Worm (Caenorhabditis elegans) whole organism, L4 larva: ENCODE measurements around the gene T14G12.12.

ENCODE experiments used
- F37D6.2 ChIP-seq: sonication (generic microtip); optimal IDR thresholded peaks from 2 replicates; lab custom pipeline; 2016; ENCODE audit warnings: mild to moderate bottlenecking, missing genetic modification characterization, missing compliant biosample characterization
- R02D3.7 ChIP-seq: fragments of 150-350 bp; sonication (generic microtip); optimal IDR thresholded peaks from 3 replicates; lab custom pipeline; 2014; ENCODE audit warnings: missing biosample characterization, missing genetic modification characterization
- T20F7.1 ChIP-seq: fragments of 200-800 bp; sonication (Bioruptor generic); optimal IDR thresholded peaks from 2 replicates; lab custom pipeline; 2018; ENCODE audit warnings: mild to moderate bottlenecking, missing genetic modification characterization, missing compliant biosample characterization
- aha-1 ChIP-seq: fragments of 150-350 bp; peaks from one replicate; lab custom pipeline; 2014; ENCODE audit warnings: missing biosample characterization, missing genetic modification characterization
- aly-2 ChIP-seq: sonication (generic microtip); optimal IDR thresholded peaks from 2 replicates; lab custom pipeline; 2018; ENCODE audit warnings: missing biosample characterization, missing genetic modification characterization
- attf-4 ChIP-seq: sonication (generic microtip); optimal IDR thresholded peaks from 3 replicates; lab custom pipeline; 2017; ENCODE audit warnings: missing biosample characterization, missing genetic modification characterization
- ceh-20 ChIP-seq: fragments of 200-800 bp; sonication (Bioruptor generic); IDR thresholded peaks from 2 replicates; pipeline ENCODE4 v1.3.6; 2022; ENCODE audit warnings: missing genetic modification reagents, missing genetic modification characterization, missing compliant biosample characterization
- ceh-28 ChIP-seq: fragments of 150-350 bp; optimal IDR thresholded peaks from 2 replicates; lab custom pipeline; 2014; ENCODE audit warnings: missing biosample characterization, missing genetic modification reagents, missing genetic modification characterization
- ceh-32 ChIP-seq: sonication (generic microtip); optimal IDR thresholded peaks from 2 replicates; lab custom pipeline; 2016; ENCODE audit warnings: mild to moderate bottlenecking, missing genetic modification characterization, missing compliant biosample characterization; ENCODE audit not compliant: poor library complexity
- ceh-62 ChIP-seq: sonication (generic microtip); optimal IDR thresholded peaks from 2 replicates; lab custom pipeline; 2017; ENCODE audit warnings: missing biosample characterization, missing genetic modification characterization
- ceh-82 ChIP-seq: sonication (generic microtip); optimal IDR thresholded peaks from 2 replicates; lab custom pipeline; 2017; ENCODE audit warnings: missing biosample characterization, missing genetic modification characterization
- daf-16 ChIP-seq, 3 experiments: sonication (generic microtip); optimal IDR thresholded peaks; 2 replicates each; lab custom pipeline; 2016 to 2017; ENCODE audit warnings: missing genetic modification characterization in 3 of 3, missing genetic modification reagents in 3 of 3, mild to moderate bottlenecking in 2 of 3, missing compliant biosample characterization in 2 of 3, missing biosample characterization in 1 of 3, moderate library complexity in 1 of 3
- dmd-6 ChIP-seq: fragments of 200-800 bp; sonication (Bioruptor generic); IDR thresholded peaks from 2 replicates; pipeline ENCODE4 v1.3.6; 2022; ENCODE audit warnings: missing genetic modification reagents, missing genetic modification characterization, missing compliant biosample characterization
- dmd-8 ChIP-seq: fragments of 200-800 bp; sonication (Bioruptor generic); IDR thresholded peaks from 2 replicates; pipeline ENCODE4 v1.3.6; 2022; ENCODE audit warnings: missing genetic modification characterization, missing compliant biosample characterization
- dmd-9 ChIP-seq: fragments of 200-800 bp; sonication (Bioruptor generic); IDR thresholded peaks from 2 replicates; pipeline ENCODE4 v1.3.6; 2022; ENCODE audit warnings: missing genetic modification reagents, missing genetic modification characterization, missing compliant biosample characterization
- dpl-1 ChIP-seq: fragments of 150-350 bp; optimal IDR thresholded peaks from 2 replicates; lab custom pipeline; 2014; ENCODE audit warnings: missing biosample characterization, missing genetic modification reagents, missing genetic modification characterization
- dve-1 ChIP-seq: sonication (generic microtip); optimal IDR thresholded peaks from 2 replicates; lab custom pipeline; 2017; ENCODE audit warnings: antibody characterized with exemption, mild to moderate bottlenecking, missing genetic modification characterization, missing compliant biosample characterization; ENCODE audit not compliant: insufficient read depth
- egl-43 ChIP-seq: fragments of 200-800 bp; sonication (Bioruptor generic); IDR thresholded peaks from 2 replicates; pipeline ENCODE4 v1.3.6; 2022; ENCODE audit warnings: missing genetic modification reagents, missing genetic modification characterization, missing compliant biosample characterization
- gei-8 ChIP-seq: fragments of 200-800 bp; sonication (Bioruptor generic); optimal IDR thresholded peaks from 2 replicates; lab custom pipeline; 2018; ENCODE audit warnings: mild to moderate bottlenecking, missing genetic modification characterization, missing compliant biosample characterization
- hlh-11 ChIP-seq: fragments of 200-800 bp; sonication (Bioruptor generic); optimal IDR thresholded peaks from 2 replicates; lab custom pipeline; 2018; ENCODE audit warnings: mild to moderate bottlenecking, missing genetic modification characterization, missing compliant biosample characterization
- hlh-30 ChIP-seq: sonication (generic microtip); optimal IDR thresholded peaks from 2 replicates; lab custom pipeline; 2017; ENCODE audit warnings: antibody characterized with exemption, mild to moderate bottlenecking, missing genetic modification characterization, missing compliant biosample characterization; ENCODE audit not compliant: insufficient read depth
- hmg-1.1 ChIP-seq: fragments of 200-800 bp; sonication (Bioruptor generic); IDR thresholded peaks from 2 replicates; pipeline ENCODE4 v1.3.6; 2022; ENCODE audit warnings: missing genetic modification reagents, missing genetic modification characterization, missing compliant biosample characterization
- jun-1 ChIP-seq: fragments of 150-350 bp; optimal IDR thresholded peaks from 2 replicates; lab custom pipeline; 2014; ENCODE audit warnings: missing biosample characterization, missing genetic modification reagents, missing genetic modification characterization
- lin-1 ChIP-seq: fragments of 200-800 bp; sonication (Bioruptor generic); IDR thresholded peaks from 2 replicates; pipeline ENCODE4 v1.3.6; 2022; ENCODE audit warnings: missing genetic modification reagents, missing genetic modification characterization, missing compliant biosample characterization
- lin-38 ChIP-seq: fragments of 200-800 bp; sonication (Bioruptor generic); IDR thresholded peaks from 2 replicates; pipeline ENCODE4 v1.3.6; 2022; ENCODE audit warnings: missing genetic modification reagents, missing genetic modification characterization, missing compliant biosample characterization
- lin-39 ChIP-seq: fragments of 150-350 bp; optimal IDR thresholded peaks from 2 replicates; lab custom pipeline; 2014; ENCODE audit warnings: missing biosample characterization, missing genetic modification reagents, missing genetic modification characterization
- lsy-2 ChIP-seq, 2 experiments: fragments of 150-350 bp in 1 of 2; sonication (generic microtip) in 1 of 2; optimal IDR thresholded peaks; 2 replicates each; lab custom pipeline; 2014 to 2017; ENCODE audit warnings: missing biosample characterization in 2 of 2, missing genetic modification characterization in 2 of 2
- mdl-1 ChIP-seq, 2 experiments: fragments of 150-350 bp in 1 of 2; sonication (generic microtip) in 1 of 2; optimal IDR thresholded peaks; 2 replicates each; lab custom pipeline; 2014 to 2017; ENCODE audit warnings: missing biosample characterization in 2 of 2, missing genetic modification characterization in 2 of 2
- mdt-29 ChIP-seq: fragments of 200-800 bp; sonication (Bioruptor generic); IDR thresholded peaks from 2 replicates; pipeline ENCODE4 v1.3.6; 2022; ENCODE audit warnings: missing genetic modification reagents, missing genetic modification characterization, missing compliant biosample characterization
- mep-1 ChIP-seq: fragments of 150-350 bp; sonication (generic microtip); optimal IDR thresholded peaks from 3 replicates; lab custom pipeline; 2014; ENCODE audit warnings: missing biosample characterization, missing genetic modification characterization
- mes-2 ChIP-seq: sonication (generic microtip); optimal IDR thresholded peaks from 2 replicates; lab custom pipeline; 2016; ENCODE audit warnings: missing genotype, mild to moderate bottlenecking, missing genetic modification characterization, missing compliant biosample characterization; ENCODE audit not compliant: poor library complexity, severe bottlenecking
- mxl-2 ChIP-seq: fragments of 200-800 bp; sonication (Bioruptor generic); conservative IDR thresholded peaks from 2 replicates; pipeline ENCODE4 v1.3.6; 2022; ENCODE audit warnings: missing genetic modification reagents, missing genetic modification characterization, missing compliant biosample characterization
- mxl-3 ChIP-seq: fragments of 200-800 bp; sonication (Bioruptor generic); optimal IDR thresholded peaks from 2 replicates; lab custom pipeline; 2018; ENCODE audit warnings: mild to moderate bottlenecking, missing genetic modification characterization, missing compliant biosample characterization
- nhr-10 ChIP-seq: fragments of 150-350 bp; optimal IDR thresholded peaks from 2 replicates; lab custom pipeline; 2014; ENCODE audit warnings: missing biosample characterization, missing genetic modification characterization
- nhr-102 ChIP-seq: sonication (generic microtip); optimal IDR thresholded peaks from 2 replicates; lab custom pipeline; 2016; ENCODE audit warnings: mild to moderate bottlenecking, missing genetic modification characterization, moderate library complexity, missing compliant biosample characterization
- nhr-25 ChIP-seq: sonication (generic microtip); optimal IDR thresholded peaks from 2 replicates; lab custom pipeline; 2017; ENCODE audit warnings: missing genetic modification characterization, mild to moderate bottlenecking, missing compliant biosample characterization, antibody characterized with exemption, moderate library complexity, borderline replicate concordance; ENCODE audit not compliant: insufficient read depth
- nhr-28 ChIP-seq: fragments of 150-350 bp; optimal IDR thresholded peaks from 2 replicates; lab custom pipeline; 2014; ENCODE audit warnings: missing biosample characterization, missing genetic modification characterization
- nhr-41 ChIP-seq: fragments of 200-800 bp; sonication (Bioruptor generic); IDR thresholded peaks from 2 replicates; pipeline ENCODE4 v1.3.6; 2022; ENCODE audit warnings: missing genetic modification reagents, missing genetic modification characterization, missing compliant biosample characterization
- nhr-42 ChIP-seq: fragments of 200-800 bp; sonication (Bioruptor generic); IDR thresholded peaks from 2 replicates; pipeline ENCODE4 v1.3.6; 2022; ENCODE audit warnings: missing genetic modification characterization, missing compliant biosample characterization
- nhr-48 ChIP-seq: sonication (generic microtip); optimal IDR thresholded peaks from 2 replicates; lab custom pipeline; 2016; ENCODE audit warnings: mild to moderate bottlenecking, missing genetic modification characterization, missing compliant biosample characterization
- nhr-76 ChIP-seq: fragments of 150-350 bp; optimal IDR thresholded peaks from 2 replicates; lab custom pipeline; 2014; ENCODE audit warnings: missing biosample characterization, missing genetic modification characterization
- nhr-77 ChIP-seq: fragments of 150-350 bp; optimal IDR thresholded peaks from 2 replicates; lab custom pipeline; 2014; ENCODE audit warnings: missing biosample characterization, missing genetic modification characterization
- rbr-2 ChIP-seq: sonication (generic microtip); optimal IDR thresholded peaks from 2 replicates; lab custom pipeline; 2016; ENCODE audit warnings: missing genotype, missing genetic modification characterization, missing compliant biosample characterization
- snpc-4 ChIP-seq: fragments of 150-350 bp; optimal IDR thresholded peaks from 2 replicates; lab custom pipeline; 2014; ENCODE audit warnings: missing biosample characterization, missing genetic modification characterization
- tag-97 ChIP-seq: fragments of 200-800 bp; sonication (Bioruptor generic); IDR thresholded peaks from 2 replicates; pipeline ENCODE4 v1.3.6; 2022; ENCODE audit warnings: missing genetic modification characterization, missing compliant biosample characterization
- unc-130 ChIP-seq: sonication (generic microtip); optimal IDR thresholded peaks from 2 replicates; lab custom pipeline; 2016; ENCODE audit warnings: missing genetic modification reagents, missing genetic modification characterization, missing compliant biosample characterization
- zfp-3 ChIP-seq: fragments of 200-800 bp; sonication (Bioruptor generic); conservative IDR thresholded peaks from 2 replicates; pipeline ENCODE4 v1.3.6; 2022; ENCODE audit warnings: missing genetic modification reagents, missing genetic modification characterization, missing compliant biosample characterization

T14G12.12 gene

DNA sequence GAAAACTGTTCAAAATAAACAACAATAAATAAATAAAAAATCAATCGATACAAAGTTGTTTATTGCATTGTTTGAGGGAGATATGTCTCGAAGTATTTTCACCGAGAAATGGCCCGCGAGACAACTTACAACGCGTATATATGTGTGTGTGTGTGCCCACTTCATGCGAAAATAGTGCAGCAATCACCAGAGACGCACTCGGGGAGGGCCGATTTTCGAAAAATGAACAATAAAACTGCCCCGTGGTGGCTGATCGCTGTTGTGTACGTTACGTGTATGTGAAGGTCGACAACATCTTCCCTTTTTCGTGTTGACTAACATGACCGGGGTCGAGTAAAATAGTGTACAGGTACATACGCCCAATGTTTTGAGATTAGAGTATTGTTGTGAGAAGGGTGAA is 30.2 kb upstream of the T14G12.12 start (continued):
- TF ChIP-seq unc-130 (GFP tag; lab: Kevin White, UChicago) = no peak
- no peak for TF ChIP-seq aly-2 (tag; lab: Kevin White, UChicago)
- TF ChIP-seq nhr-42 (GFP tag; lab: Robert Waterston, UW) = no peak
- no peak for TF ChIP-seq nhr-10 (tag; lab: Kevin White, UChicago)
- TF ChIP-seq mes-2 (tag; lab: Kevin White, UChicago) = no peak
- 0 out of 2 replicates have a peak, but pooled peaks have one; percentile 52 for TF ChIP-seq mdt-29 (GFP tag; lab: Robert Waterston, UW)
- TF ChIP-seq T20F7.1 = no peak
- no peak for TF ChIP-seq ceh-32
- no peak for TF ChIP-seq rbr-2 (tag; lab: Kevin White, UChicago)
- no peak for TF ChIP-seq gei-8 (GFP tag; lab: Kevin White, UChicago)
- TF ChIP-seq lin-38 (GFP tag; lab: Robert Waterston, UW) = no peak
- no peak for TF ChIP-seq lin-1
- TF ChIP-seq egl-43 (GFP tag; lab: Robert Waterston, UW) = no peak
- TF ChIP-seq attf-4 (tag; lab: Kevin White, UChicago) = no peak
- TF ChIP-seq ceh-28 = no peak
- TF ChIP-seq lin-39 (tag; lab: Kevin White, UChicago) = no peak
- no peak for TF ChIP-seq nhr-77 (tag; lab: Kevin White, UChicago)
- no peak for TF ChIP-seq jun-1
- TF ChIP-seq, all 104 proteins: peak for 18

DNA sequence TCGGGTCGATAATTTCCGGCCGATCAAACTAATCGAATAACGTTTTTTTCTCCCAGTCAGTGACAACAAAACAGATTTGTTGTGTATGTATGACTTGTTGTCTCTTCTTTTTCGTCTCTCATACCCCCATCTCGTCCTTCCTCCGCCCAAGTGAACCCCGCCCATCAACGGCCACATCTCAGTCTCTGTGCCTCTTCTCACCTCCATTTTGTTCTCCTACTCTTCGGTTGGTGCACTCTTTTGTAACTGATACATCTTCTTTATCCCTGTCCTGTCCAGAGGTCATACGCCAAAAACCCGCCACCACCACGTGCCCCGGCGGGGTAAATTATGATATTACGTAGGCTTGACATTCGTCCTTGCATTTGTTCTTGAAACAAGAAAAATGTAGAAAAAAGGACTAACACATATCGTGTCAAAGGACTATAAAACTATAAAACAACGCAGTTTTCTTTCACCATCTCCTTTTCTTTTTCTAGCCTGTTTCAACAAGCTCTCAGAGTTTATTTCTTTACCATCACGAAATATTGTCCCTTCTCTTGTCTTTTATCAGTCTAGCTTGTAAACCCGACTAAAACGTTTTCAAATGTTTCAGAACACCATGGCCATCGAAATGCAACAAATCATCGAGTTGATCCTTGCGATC is 29.3 kb upstream of the T14G12.12 start, which contains the start of gene pmpl-1:
pmpl-1 (plus strand) TSS at position 596 of the 646 bp plus-strand sequence.
- TF ChIP-seq hlh-11 = peak; percentile 44
- TF ChIP-seq ceh-62 (tag; lab: Kevin White, UChicago) = no peak
- peak; percentile 22 for TF ChIP-seq dmd-6
- TF ChIP-seq mxl-3 (GFP tag; lab: Kevin White, UChicago) = peak; percentile 2
- peak; percentile 71 to 72 for TF ChIP-seq mdl-1 (tag; optimal IDR thresholded peaks at IDR 0.05; lab: Kevin White, UChicago)
- TF ChIP-seq nhr-48 (tag; lab: Kevin White, UChicago) = peak; percentile 22
- TF ChIP-seq rbr-2 (tag; lab: Kevin White, UChicago) = peak; percentile 47
- TF ChIP-seq dve-1 (tag; lab: Kevin White, UChicago) = no peak
- no peak for TF ChIP-seq dmd-9 (GFP tag; lab: Robert Waterston, UW)
- no peak for TF ChIP-seq ceh-20 (GFP tag; lab: Robert Waterston, UW)
- TF ChIP-seq R02D3.7 (tag; lab: Kevin White, UChicago) = no peak
- TF ChIP-seq nhr-10 (tag; lab: Kevin White, UChicago) = no peak
- TF ChIP-seq mep-1 = peak; percentile 69
- TF ChIP-seq ceh-82 (tag; lab: Kevin White, UChicago) = no peak
- peak; percentile 88 for TF ChIP-seq hlh-30 (tag; lab: Kevin White, UChicago)
- TF ChIP-seq nhr-76 (tag; lab: Kevin White, UChicago) = no peak
- no peak for TF ChIP-seq nhr-41
- TF ChIP-seq lsy-2 (tag; optimal IDR thresholded peaks at IDR 0.05; lab: Kevin White, UChicago) = peak; percentile 5 to 31
- no peak for TF ChIP-seq F37D6.2
- TF ChIP-seq zfp-3 (GFP tag; lab: Robert Waterston, UW) = no peak
- TF ChIP-seq dmd-8 = no peak
- TF ChIP-seq nhr-28 (tag; lab: Kevin White, UChicago) = peak; percentile 44
- TF ChIP-seq aha-1 (tag; lab: Kevin White, UChicago) = peak; percentile 99
- TF ChIP-seq hmg-1.1 (GFP tag; lab: Robert Waterston, UW) = peak; percentile 31; the same call in 1 of the 2 replicates
- no peak for TF ChIP-seq aly-2 (tag; lab: Kevin White, UChicago)
- TF ChIP-seq snpc-4 = no peak
- no peak for TF ChIP-seq dpl-1 (GFP tag; lab: Kevin White, UChicago)
- TF ChIP-seq T20F7.1 = no peak
- no peak for TF ChIP-seq mxl-2 (GFP tag; lab: Robert Waterston, UW)
- TF ChIP-seq nhr-25 (tag; lab: Kevin White, UChicago) = peak; percentile 66
- no peak for TF ChIP-seq nhr-42 (GFP tag; lab: Robert Waterston, UW)
- no peak for TF ChIP-seq lin-39 (tag; lab: Kevin White, UChicago)
- TF ChIP-seq tag-97 (GFP tag; lab: Robert Waterston, UW) = no peak
- TF ChIP-seq daf-16 (GFP tag; optimal IDR thresholded peaks at IDR 0.05; lab: Kevin White, UChicago) = peak in 1 of 2 experiments; percentile 16
- TF ChIP-seq daf-16 (tag; optimal IDR thresholded peaks at IDR 0.05; lab: Kevin White, UChicago) = peak; percentile 5
- TF ChIP-seq nhr-102 (tag; lab: Kevin White, UChicago) = no peak
